Fruit fly (Drosophila melanogaster): ENCODE results near the gene CG32148.

CG32148 gene

DNA sequence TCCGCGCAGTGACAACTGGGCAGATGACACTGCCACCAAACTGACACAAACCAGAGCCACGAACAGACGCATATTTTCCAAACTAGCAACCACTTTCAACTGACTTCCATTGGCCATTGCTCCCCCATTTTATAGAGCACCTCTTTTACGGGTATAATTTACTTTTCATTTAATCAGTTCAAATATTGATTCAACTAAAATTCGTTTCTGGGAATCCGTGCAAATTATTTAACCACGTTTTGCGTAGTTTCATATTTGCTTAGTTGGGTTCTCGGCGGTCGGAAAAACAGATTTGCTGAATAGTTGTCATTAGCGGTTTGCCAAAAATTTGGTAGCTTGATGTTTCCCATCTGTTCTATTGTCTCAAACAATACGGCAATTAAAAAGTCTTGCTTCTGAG is 38.3 kb downstream of the CG32148 start, which contains the start of gene CG13460:
CG13460 (minus strand) TSS at position 101 of the 400 bp plus-strand sequence.
- TF ChIP-seq usp (GFP tag; optimal IDR thresholded peaks at IDR 0.05) (no peak), EcR (GFP tag; optimal IDR thresholded peaks at IDR 0.05) (no peak), CG8478 (optimal IDR thresholded peaks at IDR 0.05) (no peak), pan (optimal IDR thresholded peaks at IDR 0.05) (no peak), Dll (optimal IDR thresholded peaks at IDR 0.05) (no peak), psq (optimal IDR thresholded peaks at IDR 0.05) (no peak)

DNA sequence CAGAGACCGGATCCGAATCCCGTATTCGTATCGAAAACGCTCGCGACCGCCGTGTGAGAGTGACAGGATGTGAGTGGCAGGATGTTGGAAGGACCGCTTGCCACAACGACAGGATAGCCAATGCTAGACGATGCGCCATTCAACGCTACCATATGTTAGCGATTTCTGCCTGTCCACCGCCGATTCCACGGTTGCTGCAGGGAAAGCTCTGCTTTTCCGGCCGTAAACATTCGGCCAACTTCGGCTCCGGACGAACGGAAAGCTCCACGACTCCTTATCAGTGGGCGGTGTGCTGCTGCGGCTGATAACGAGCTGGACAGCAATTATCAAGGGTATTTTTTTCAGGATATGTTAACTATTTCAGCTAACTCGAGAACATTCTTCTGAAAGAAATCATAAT is 41.6 kb downstream of the CG32148 start, which contains the start of gene Sytbeta:
Sytbeta (minus strand) TSS at position 101 of the 400 bp plus-strand sequence.
- no peak for TF ChIP-seq EcR (GFP tag; optimal IDR thresholded peaks at IDR 0.05)
- no peak for TF ChIP-seq usp (GFP tag; optimal IDR thresholded peaks at IDR 0.05)
- TF ChIP-seq psq (optimal IDR thresholded peaks at IDR 0.05) = no peak
- TF ChIP-seq pan (optimal IDR thresholded peaks at IDR 0.05) = no peak

DNA sequence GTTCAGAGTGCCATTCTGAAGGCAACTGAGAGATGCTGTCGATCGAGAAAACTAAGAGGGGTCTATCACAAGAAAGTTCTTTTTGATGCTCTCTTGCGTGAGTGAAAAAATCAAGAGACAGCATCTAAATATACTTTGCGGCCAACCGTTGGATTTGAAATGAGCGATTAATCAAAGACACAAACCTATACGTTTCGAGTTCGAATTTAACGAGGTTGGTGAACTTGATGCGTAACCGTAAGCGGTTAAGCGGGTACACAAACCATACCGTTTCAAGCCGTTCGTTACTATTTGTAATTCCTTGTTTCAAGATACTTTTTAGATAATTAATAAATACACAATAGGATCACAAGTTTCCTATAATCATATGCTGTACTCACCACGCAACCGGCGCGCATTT is 48.9 kb downstream of the CG32148 start:
- TF ChIP-seq Dll (optimal IDR thresholded peaks at IDR 0.05) = no peak
- TF ChIP-seq pan (optimal IDR thresholded peaks at IDR 0.05) = no peak
- TF ChIP-seq psq (optimal IDR thresholded peaks at IDR 0.05) = no peak
- no peak for TF ChIP-seq EcR (GFP tag; optimal IDR thresholded peaks at IDR 0.05)

Measured in whole organism.